Fruit fly (Drosophila melanogaster) whole organism, prepupa: ENCODE results near the gene CG44158.

Source experiments
- CG1621 ChIP-seq: fragments of 200-800 bp; sonication (Bioruptor generic); optimal IDR thresholded peaks from 3 replicates; lab custom pipeline; 2018; ENCODE audit warnings: missing biosample characterization, mild to moderate bottlenecking, missing genetic modification characterization
- Ets96B ChIP-seq: fragments of 200-800 bp; optimal IDR thresholded peaks from 2 replicates; lab custom pipeline; 2019; ENCODE audit warnings: missing biosample characterization, mild to moderate bottlenecking, missing genetic modification characterization, moderate library complexity

The CG44158 gene

dm6 chr3R:18255281-18255680 lies 46.7 kb downstream of the CG44158 start, which contains the start of the genes Ada2a, Polr2D, Tgs1 and moi:
Gene Ada2a (minus strand): TSS chr3R:18255487.
Gene Polr2D (minus strand): TSS chr3R:18255487.
Gene Tgs1 (plus strand): TSS chr3R:18255530.
Gene moi (plus strand): TSS chr3R:18255530.
- TF ChIP-seq Ets96B: no peak
- peak; percentile 82 for TF ChIP-seq CG1621
